Comparison of ENCODE assay signal across 2 fruit fly cellular contexts in genomic region chr3R:13911314-13911713, dm6.
TF ChIP-seq lines count a peak whose summit lies in the region.

No protein-coding gene starts in this region.

- TF ChIP-seq CTCF in whole organism, embryonic (GFP tag; optimal IDR thresholded peaks at IDR 0.05; lab: Kevin White, UChicago), result no peak

TF ChIP-seq in whole organism, embryonic, 481 proteins besides CTCF, POLR2A, EP300 and RAD21:
- no peak for TF ChIP-seq Dek (tag; optimal IDR thresholded peaks at IDR 0.05; lab: Kevin White, UChicago)
- TF ChIP-seq tll (GFP tag; optimal IDR thresholded peaks at IDR 0.05; lab: Kevin White, UChicago), result peak in 1 of 2 experiments; percentile 99
- TF ChIP-seq gem (tag; optimal IDR thresholded peaks at IDR 0.05; lab: Kevin White, UChicago), result no peak
- TF ChIP-seq zen (tag; optimal IDR thresholded peaks at IDR 0.05; lab: Kevin White, UChicago), result peak; percentile 20
- TF ChIP-seq CG9609 (GFP tag; optimal IDR thresholded peaks at IDR 0.05; lab: Kevin White, UChicago), result no peak
- TF ChIP-seq CG6689 (GFP tag; IDR thresholded peaks at IDR 0.05; lab: Robert Waterston, UW), result no peak
TF ChIP-seq in whole organism, embryonic: peak in this region for 2.

TF ChIP-seq in whole organism, prepupa, 60 proteins besides CTCF, POLR2A, EP300 and RAD21:
- TF ChIP-seq svp (GFP tag; lab: Kevin White, UChicago) (peak; percentile 40), CG11762 (GFP tag; optimal IDR thresholded peaks at IDR 0.05; lab: Kevin White, UChicago; ENCODE audit: insufficient read depth) (no peak)
